Fruit fly (Drosophila melanogaster): Measurements from ENCODE around the gene Usp12-46.

DNA sequence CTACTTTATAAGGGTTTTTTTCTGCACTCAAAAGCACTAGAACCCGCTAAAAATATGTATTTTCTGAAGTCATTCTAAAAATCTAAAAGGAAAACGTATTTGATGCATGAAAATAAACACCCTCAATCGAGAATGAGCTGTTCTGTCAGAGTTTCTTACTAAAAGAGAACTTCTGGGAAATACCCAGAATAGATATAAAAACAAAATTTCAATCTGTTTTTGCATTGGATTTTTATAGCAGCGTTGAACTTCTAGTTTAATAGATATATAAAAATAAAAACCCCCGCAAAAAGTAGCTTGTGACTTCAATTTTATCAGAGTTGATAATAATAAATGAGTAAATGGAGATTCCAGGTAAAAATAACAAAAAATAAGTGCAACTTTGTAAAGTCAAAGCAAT is 32.3 kb upstream of the Usp12-46 start:
- TF ChIP-seq pnt (GFP tag; optimal IDR thresholded peaks at IDR 0.05), result no peak
- TF ChIP-seq hb (GFP tag; IDR thresholded peaks at IDR 0.05; ENCODE audit: partially characterized antibody), result no peak
- TF ChIP-seq Six4 (GFP tag; optimal IDR thresholded peaks at IDR 0.05), result no peak
- no peak for TF ChIP-seq CG3995 (GFP tag; optimal IDR thresholded peaks at IDR 0.05)
- no peak for TF ChIP-seq CG10147 (GFP tag; optimal IDR thresholded peaks at IDR 0.05)
- TF ChIP-seq z (GFP tag; IDR thresholded peaks at IDR 0.05), result no peak
- no peak for TF ChIP-seq CG16815 (GFP tag; optimal IDR thresholded peaks at IDR 0.05)
- no peak for TF ChIP-seq Spps (tag; optimal IDR thresholded peaks at IDR 0.05)
- TF ChIP-seq kay (GFP tag; optimal IDR thresholded peaks at IDR 0.05), result no peak
- TF ChIP-seq CG3065 (GFP tag; optimal IDR thresholded peaks at IDR 0.05), result no peak
- no peak for TF ChIP-seq ttk (GFP tag; IDR thresholded peaks at IDR 0.05)
- no peak for TF ChIP-seq CG17385 (GFP tag; optimal IDR thresholded peaks at IDR 0.05)

Data from whole organism, embryonic.